Fruit fly (Drosophila melanogaster) whole organism, wandering third instar larva: ENCODE data around the gene CG32069.

Experiments
- Hr78 ChIP-seq: fragments of >200 bp; optimal IDR thresholded peaks from 2 replicates; lab custom pipeline; 2017; ENCODE audit warnings: missing biosample characterization, missing genetic modification characterization
- ey ChIP-seq: fragments of 200-800 bp; sonication (Bioruptor generic); optimal IDR thresholded peaks from 2 replicates; lab custom pipeline; 2016; ENCODE audit warnings: missing biosample characterization, missing genetic modification characterization
- pan ChIP-seq: fragments of >200 bp; optimal IDR thresholded peaks from 2 replicates; lab custom pipeline; 2017

DNA sequence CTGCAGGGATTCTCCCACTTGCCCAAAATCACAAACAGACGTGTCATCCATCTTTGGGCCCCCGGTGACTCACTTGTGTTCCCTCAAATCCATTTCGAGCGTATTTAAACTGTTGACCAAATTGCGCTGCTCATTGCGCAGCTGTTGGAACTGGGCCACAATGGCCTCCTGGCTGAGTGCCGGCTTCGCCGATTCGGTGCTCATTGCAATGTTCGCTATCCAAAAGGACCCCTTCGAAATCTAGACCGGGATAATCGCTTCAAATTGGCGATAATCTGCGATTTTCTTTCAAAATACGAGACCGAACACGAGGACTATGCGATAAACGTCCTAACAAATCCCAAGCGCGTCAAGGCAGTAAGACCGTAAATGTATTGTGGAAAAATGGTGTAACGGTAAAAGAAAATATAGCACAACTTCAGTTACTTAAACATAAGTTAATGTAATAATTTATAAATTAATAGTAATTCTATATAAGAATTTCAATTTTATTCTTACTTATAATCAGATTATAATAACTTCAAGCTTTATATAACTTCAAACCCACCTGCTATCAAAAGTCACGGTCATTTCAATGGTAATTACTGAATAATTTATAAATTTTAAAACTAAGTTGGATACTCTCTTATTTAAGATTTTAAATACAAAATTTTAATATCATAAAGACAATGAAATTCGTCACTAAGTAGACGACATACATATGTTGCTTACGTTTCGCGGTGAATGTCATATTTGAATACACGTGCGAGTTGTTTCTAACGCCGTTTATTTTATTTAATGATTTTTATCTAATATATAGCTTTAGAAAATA is 11.8 kb upstream of the CG32069 start, which contains the start of the genes Pfdn2 and Noc1:
- TF ChIP-seq ey (GFP tag; lab: Kevin White, UChicago) (no peak), Hr78 (GFP tag; lab: Kevin White, UChicago) (no peak), pan (lab: Kevin White, UChicago) (no peak)
